Worm (Caenorhabditis elegans) whole organism, midembryonic: ENCODE data around the gene cyp-13A1.

Experiments used
- med-1 ChIP-seq: sonication (generic microtip); optimal IDR thresholded peaks from 2 replicates; lab custom pipeline; 2017; ENCODE audit warnings: missing genetic modification characterization, mild to moderate bottlenecking, missing compliant biosample characterization, antibody characterized with exemption, missing genetic modification reagents; ENCODE audit not compliant: insufficient read depth
- ref-1 ChIP-seq: fragments of 200-800 bp; sonication (Bioruptor generic); conservative IDR thresholded peaks from 2 replicates; pipeline ENCODE4 v1.3.6; 2022; ENCODE audit warnings: missing genetic modification reagents, missing genetic modification characterization, missing compliant biosample characterization
- tab-1 ChIP-seq: fragments of 200-800 bp; sonication (Bioruptor generic); IDR thresholded peaks from 2 replicates; pipeline ENCODE4 v1.3.6; 2022; ENCODE audit warnings: missing genetic modification characterization, missing compliant biosample characterization
- ztf-23 ChIP-seq: fragments of 200-800 bp; sonication (Bioruptor generic); IDR thresholded peaks from 2 replicates; pipeline ENCODE4 v1.3.6; 2022; ENCODE audit warnings: missing genetic modification reagents, missing genetic modification characterization, missing compliant biosample characterization

ce11 chrII:9775790-9776189 is 6.0 kb downstream of the cyp-13A1 start, which contains the start of gene T10B9.9:
- TF ChIP-seq med-1 (GFP tag; lab: Kevin White, UChicago) (no peak), ztf-23 (GFP tag; lab: Robert Waterston, UW) (no peak), tab-1 (GFP tag; lab: Robert Waterston, UW) (no peak), ref-1 (GFP tag; lab: Robert Waterston, UW) (no peak)
